Fruit fly (Drosophila melanogaster) ovary, adult (tissue): ENCODE measurements around the gene CG15773.

Experiments used
- CG17801 ChIP-seq: fragments of 200-800 bp; optimal IDR thresholded peaks from 2 replicates; lab custom pipeline; 2019; ENCODE audit warnings: missing biosample characterization, mild to moderate bottlenecking, missing genetic modification characterization, moderate library complexity; ENCODE audit not compliant: partially characterized antibody

CG15773 gene

dm6 chrX:5717741-5718475, 14.6 kb upstream of the CG15773 start, which contains the start of gene CG33080:
CG33080 (minus strand) TSS chrX:5717778.
- no peak for TF ChIP-seq CG17801 (GFP tag; lab: Kevin White, UChicago)

DNA sequence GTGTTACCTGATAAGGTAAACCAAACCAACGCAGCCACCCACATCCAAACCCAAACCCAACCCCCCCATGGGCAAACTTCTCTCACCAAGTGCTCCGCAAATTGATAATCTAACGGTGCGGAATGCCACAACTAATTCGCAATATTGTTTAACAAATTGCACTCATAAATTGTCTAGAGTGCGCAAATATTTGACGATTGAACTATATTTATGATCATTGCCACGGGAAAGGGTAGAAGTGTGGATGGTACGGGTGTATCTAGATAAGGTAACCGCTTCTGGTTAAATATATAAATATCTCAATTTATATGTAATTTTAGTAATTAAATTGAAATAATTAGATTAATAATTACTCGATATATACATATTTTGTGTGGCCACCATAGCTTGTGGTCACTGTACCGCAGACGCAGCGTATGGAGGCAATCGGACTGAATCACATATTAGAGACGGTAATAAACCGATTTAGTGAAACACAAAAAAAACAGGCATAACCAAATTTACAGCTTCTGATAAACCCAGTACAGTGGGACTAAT, 14.0 kb upstream of the CG15773 start:
- TF ChIP-seq CG17801 (GFP tag; lab: Kevin White, UChicago), result peak; percentile 72

dm6 chrX:5723577-5723976, 9.0 kb upstream of the CG15773 start:
- no peak for TF ChIP-seq CG17801 (GFP tag; lab: Kevin White, UChicago)

dm6 chrX:5724151-5724699, 8.3 kb upstream of the CG15773 start:
- no peak for TF ChIP-seq CG17801 (GFP tag; lab: Kevin White, UChicago)

DNA sequence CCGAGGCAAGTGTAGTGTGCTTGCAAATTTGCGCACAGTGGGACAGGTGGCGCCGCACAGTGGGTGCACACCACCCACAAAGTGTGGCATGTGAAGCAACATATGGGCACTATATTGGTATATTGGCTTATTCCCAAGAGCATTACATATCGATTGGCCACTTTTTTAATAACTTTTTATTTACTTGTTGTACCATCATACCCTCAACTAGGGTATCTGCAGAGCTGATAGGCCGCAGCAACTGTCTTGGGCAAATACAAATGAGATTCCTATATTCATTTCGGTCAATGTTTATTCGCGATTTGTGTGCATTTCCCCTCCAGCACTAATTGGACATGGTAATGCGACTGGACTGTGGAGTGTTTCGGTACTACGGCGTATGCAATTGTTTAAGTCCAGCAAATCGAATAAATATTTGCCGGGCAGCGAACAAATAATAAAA, 7.8 kb upstream of the CG15773 start:
- no peak for TF ChIP-seq CG17801 (GFP tag; lab: Kevin White, UChicago)

dm6 chrX:5735268-5735941, 2.9 kb downstream of the CG15773 start:
- peak; percentile 97 for TF ChIP-seq CG17801 (GFP tag; lab: Kevin White, UChicago)

DNA sequence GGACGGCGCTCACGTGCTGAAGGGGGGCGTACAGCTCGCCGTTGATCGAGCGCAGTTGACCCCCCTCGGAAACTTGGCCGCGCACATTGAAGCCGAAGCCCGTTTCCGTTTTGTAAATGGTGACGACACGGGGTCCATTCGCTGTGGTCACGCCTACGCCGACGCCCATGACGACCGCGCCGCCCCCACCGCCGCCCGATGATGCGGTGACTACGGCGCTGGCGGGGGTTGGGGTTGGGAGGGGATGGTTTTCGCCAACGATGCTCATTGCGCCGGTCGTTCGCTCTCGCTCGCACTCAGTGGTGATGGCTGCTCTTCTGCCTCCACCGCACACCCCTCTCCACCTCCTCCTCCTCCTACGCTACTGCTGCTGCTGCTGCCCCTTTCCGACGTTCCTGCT, 4.6 kb downstream of the CG15773 start:
- no peak for TF ChIP-seq CG17801 (GFP tag; lab: Kevin White, UChicago)

DNA sequence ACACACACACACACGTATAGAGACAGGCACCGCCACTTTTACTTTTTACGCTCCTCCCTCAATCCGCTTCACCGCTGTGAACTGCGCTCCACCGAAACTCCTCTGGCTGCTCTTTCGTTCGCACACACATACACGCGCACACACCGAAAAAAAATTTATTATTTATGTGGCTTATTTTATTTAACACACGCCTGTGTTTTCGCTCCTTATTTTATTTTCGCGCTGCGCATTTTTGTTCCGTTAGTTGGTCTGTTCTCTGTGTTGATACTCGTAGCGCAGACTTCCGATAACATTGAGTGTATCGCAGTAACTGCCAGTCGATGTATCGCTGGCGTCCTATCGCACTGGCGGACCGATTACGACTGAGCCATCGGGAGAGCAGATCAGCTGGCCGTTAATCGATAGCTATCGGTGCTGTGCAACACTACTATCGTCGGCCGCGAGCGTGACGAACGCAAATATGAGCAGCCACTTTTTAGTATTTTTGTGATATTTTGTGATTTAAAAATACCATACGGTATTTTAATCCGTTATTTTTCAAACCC, 5.2 kb downstream of the CG15773 start, which contains the start of gene Snx27:
TSS of gene Snx27 (minus strand) at position 356 of the 545 bp plus-strand sequence.
- peak; percentile 76 for TF ChIP-seq CG17801 (GFP tag; lab: Kevin White, UChicago)

DNA sequence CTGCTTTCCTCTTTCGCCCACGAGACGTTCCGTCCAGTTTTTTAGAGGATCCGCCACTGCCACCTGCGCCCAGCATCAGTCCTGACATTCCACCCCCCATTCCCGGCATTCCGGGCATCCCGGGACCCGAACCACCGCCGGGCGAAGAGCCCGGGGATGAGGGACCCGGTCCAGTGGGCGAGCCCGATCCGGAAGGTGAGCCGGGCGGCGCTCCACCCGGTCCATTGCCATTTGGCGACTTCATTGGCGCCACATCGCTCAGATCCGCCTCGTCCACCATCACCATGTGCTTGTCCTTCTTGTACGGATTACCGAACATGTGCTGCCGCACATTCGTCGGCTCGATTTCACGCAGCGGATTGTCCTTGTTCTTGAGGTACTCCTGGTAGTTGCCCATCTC, 9.1 kb downstream of the CG15773 start:
- no peak for TF ChIP-seq CG17801 (GFP tag; lab: Kevin White, UChicago)

- TF ChIP-seq CG17801 (GFP tag; lab: Kevin White, UChicago), result no peak
Measured at dm6 chrX:5744277-5744846, 11.8 kb downstream of the CG15773 start.

dm6 chrX:5744992-5745732, 12.6 kb downstream of the CG15773 start:
- TF ChIP-seq CG17801 (GFP tag; lab: Kevin White, UChicago), result no peak

- peak; percentile 79 for TF ChIP-seq CG17801 (GFP tag; lab: Kevin White, UChicago)
Measured at dm6 chrX:5745840-5746815, 13.6 kb downstream of the CG15773 start.
